Fruit fly (Drosophila melanogaster) whole organism, embryonic: ENCODE results near the gene AhcyL1.

Experiments used
- Ada2b ChIP-seq: fragments of 200-800 bp; sonication (Bioruptor generic); IDR thresholded peaks from 2 replicates; pipeline ENCODE4 v1.3.6; 2022; ENCODE audit warnings: missing biosample characterization, missing genetic modification characterization
- Atf3 ChIP-seq: fragments of 200-800 bp; sonication (Bioruptor generic); optimal IDR thresholded peaks from 3 replicates; lab custom pipeline; 2016; ENCODE audit warnings: missing biosample characterization, missing genetic modification characterization
- Blimp-1 ChIP-seq: fragments of 200-800 bp; sonication (Bioruptor generic); optimal IDR thresholded peaks from 3 replicates; lab custom pipeline; 2018; ENCODE audit warnings: missing biosample characterization, missing genetic modification characterization, mild to moderate bottlenecking, moderate library complexity, missing genetic modification reagents
- CG10431 ChIP-seq: fragments of 200-800 bp; sonication (Bioruptor generic); optimal IDR thresholded peaks from 3 replicates; lab custom pipeline; 2018; ENCODE audit warnings: missing biosample characterization, mild to moderate bottlenecking, missing genetic modification characterization
- CG11560 ChIP-seq: fragments of 200-800 bp; sonication (Bioruptor generic); IDR thresholded peaks from 3 replicates; pipeline ENCODE4 v1.3.6; 2022; ENCODE audit warnings: missing biosample characterization, missing genetic modification characterization
- CG14667 ChIP-seq: fragments of 200-800 bp; sonication (Bioruptor generic); IDR thresholded peaks from 2 replicates; pipeline ENCODE4 v1.3.6; 2022; ENCODE audit warnings: missing biosample characterization, missing genetic modification characterization
- CG14860 ChIP-seq: fragments of 200-800 bp; sonication (Bioruptor generic); IDR thresholded peaks from 3 replicates; pipeline ENCODE4 v1.3.6; 2022; ENCODE audit warnings: missing biosample characterization, missing genetic modification characterization; ENCODE audit not compliant: partially characterized antibody
- CG15011 ChIP-seq: fragments of 200-800 bp; sonication (Bioruptor generic); optimal IDR thresholded peaks from 3 replicates; lab custom pipeline; 2018; ENCODE audit warnings: missing biosample characterization, mild to moderate bottlenecking, missing genetic modification characterization
- CG17568 ChIP-seq: fragments of 200-800 bp; sonication (Bioruptor generic); optimal IDR thresholded peaks from 2 replicates; lab custom pipeline; 2018; ENCODE audit warnings: missing biosample characterization, mild to moderate bottlenecking, missing genetic modification characterization, moderate library complexity
- CG17612 ChIP-seq: fragments of 200-800 bp; sonication (Bioruptor generic); IDR thresholded peaks from 2 replicates; pipeline ENCODE4 v1.3.6; 2022; ENCODE audit warnings: missing biosample characterization, missing genetic modification characterization
- CG17829 ChIP-seq: fragments of 200-800 bp; optimal IDR thresholded peaks from 2 replicates; lab custom pipeline; 2019; ENCODE audit warnings: missing biosample characterization, mild to moderate bottlenecking, missing genetic modification characterization, moderate library complexity
- CG2199 ChIP-seq: fragments of 200-800 bp; sonication (Bioruptor generic); IDR thresholded peaks from 3 replicates; pipeline ENCODE4 v1.3.6; 2022; ENCODE audit warnings: missing biosample characterization, missing genetic modification characterization
- CG32772 ChIP-seq: fragments of 200-800 bp; sonication (Bioruptor generic); IDR thresholded peaks from 2 replicates; pipeline ENCODE4 v1.3.6; 2022; ENCODE audit warnings: missing biosample characterization, missing genetic modification characterization
- CG34376 ChIP-seq: fragments of 200-800 bp; sonication (Bioruptor generic); optimal IDR thresholded peaks from 2 replicates; lab custom pipeline; 2018; ENCODE audit warnings: missing biosample characterization, mild to moderate bottlenecking, missing genetic modification characterization
- CG5180 ChIP-seq: fragments of 200-800 bp; sonication (Bioruptor generic); optimal IDR thresholded peaks from 3 replicates; lab custom pipeline; 2017; ENCODE audit warnings: missing biosample characterization, missing genetic modification characterization, mild to moderate bottlenecking, moderate library complexity, missing genetic modification reagents
- CG5953 ChIP-seq: fragments of 200-800 bp; sonication (Bioruptor generic); IDR thresholded peaks from 2 replicates; pipeline ENCODE4 v1.3.6; 2022; ENCODE audit warnings: missing biosample characterization, missing genetic modification characterization
- CG6791 ChIP-seq: fragments of 200-800 bp; sonication (Bioruptor generic); IDR thresholded peaks from 3 replicates; pipeline ENCODE4 v1.3.6; 2022; ENCODE audit warnings: missing biosample characterization, missing genetic modification characterization; ENCODE audit not compliant: partially characterized antibody
- CG7271 ChIP-seq: fragments of 200-800 bp; sonication (Bioruptor generic); optimal IDR thresholded peaks from 2 replicates; lab custom pipeline; 2018; ENCODE audit warnings: missing biosample characterization, mild to moderate bottlenecking, missing genetic modification characterization, moderate library complexity
- CG7963 ChIP-seq: fragments of 200-800 bp; sonication (Bioruptor generic); IDR thresholded peaks from 3 replicates; pipeline ENCODE4 v1.3.6; 2022; ENCODE audit warnings: missing biosample characterization, missing genetic modification characterization; ENCODE audit not compliant: partially characterized antibody
- CG8281 ChIP-seq: fragments of 200-800 bp; sonication (Bioruptor generic); optimal IDR thresholded peaks from 2 replicates; lab custom pipeline; 2018; ENCODE audit warnings: missing biosample characterization, mild to moderate bottlenecking, missing genetic modification characterization, moderate library complexity
- CG8924 ChIP-seq: fragments of 200-800 bp; optimal IDR thresholded peaks from 3 replicates; lab custom pipeline; 2019; ENCODE audit warnings: missing biosample characterization, mild to moderate bottlenecking, missing genetic modification characterization, moderate library complexity
- CG9876 ChIP-seq: fragments of 200-800 bp; sonication (Bioruptor generic); optimal IDR thresholded peaks from 2 replicates; lab custom pipeline; 2016; ENCODE audit warnings: missing biosample characterization, missing genetic modification characterization
- Fer1 ChIP-seq: fragments of 200-800 bp; sonication (Bioruptor generic); optimal IDR thresholded peaks from 2 replicates; lab custom pipeline; 2017; ENCODE audit warnings: missing biosample characterization, mild to moderate bottlenecking, missing genetic modification characterization
- GATAe ChIP-seq: fragments of 200-800 bp; sonication (Bioruptor generic); conservative IDR thresholded peaks from 2 replicates; pipeline ENCODE4 v1.3.6; 2022; ENCODE audit warnings: missing biosample characterization, missing genetic modification characterization
- HLH3B ChIP-seq: fragments of 200-800 bp; sonication (Bioruptor generic); IDR thresholded peaks from 2 replicates; pipeline ENCODE4 v1.3.6; 2022; ENCODE audit warnings: missing biosample characterization, missing genetic modification characterization
- Lpt ChIP-seq: fragments of >200 bp; optimal IDR thresholded peaks from 2 replicates; lab custom pipeline; 2018; ENCODE audit warnings: missing biosample characterization, missing genetic modification characterization
- Meics ChIP-seq: fragments of 200-800 bp; sonication (Bioruptor generic); optimal IDR thresholded peaks from 2 replicates; lab custom pipeline; 2017; ENCODE audit warnings: missing biosample characterization, mild to moderate bottlenecking, missing genetic modification characterization
- NK7.1 ChIP-seq: fragments of 200-800 bp; sonication (Bioruptor generic); optimal IDR thresholded peaks from 3 replicates; lab custom pipeline; 2016; ENCODE audit warnings: missing biosample characterization, missing genetic modification characterization
- Nf-YB ChIP-seq: fragments of 200-800 bp; sonication (Bioruptor generic); optimal IDR thresholded peaks from 3 replicates; lab custom pipeline; 2019; ENCODE audit warnings: missing biosample characterization, mild to moderate bottlenecking, missing genetic modification characterization, moderate library complexity
- Poxn ChIP-seq: fragments of 200-800 bp; sonication (Bioruptor generic); IDR thresholded peaks from 2 replicates; pipeline ENCODE4 v1.3.6; 2022; ENCODE audit warnings: missing biosample characterization, missing genetic modification characterization
- Rx ChIP-seq: fragments of 200-800 bp; sonication (Bioruptor generic); IDR thresholded peaks from 2 replicates; pipeline ENCODE4 v1.3.6; 2022; ENCODE audit warnings: missing biosample characterization, missing genetic modification characterization
- Vsx1 ChIP-seq: fragments of 200-800 bp; sonication (Bioruptor generic); optimal IDR thresholded peaks from 2 replicates; lab custom pipeline; 2017; ENCODE audit warnings: missing biosample characterization, mild to moderate bottlenecking, missing genetic modification characterization, missing genetic modification reagents
- aop ChIP-seq: fragments of 200-800 bp; sonication (Bioruptor generic); IDR thresholded peaks from 2 replicates; pipeline ENCODE4 v1.3.6; 2022; ENCODE audit warnings: missing biosample characterization, missing genetic modification characterization
- bcd ChIP-seq: fragments of 200-800 bp; sonication (Bioruptor generic); optimal IDR thresholded peaks from 2 replicates; lab custom pipeline; 2017; ENCODE audit warnings: missing biosample characterization, mild to moderate bottlenecking, missing genetic modification characterization
- bowl ChIP-seq: fragments of 200-800 bp; sonication (Bioruptor generic); IDR thresholded peaks from 2 replicates; pipeline ENCODE4 v1.3.6; 2022; ENCODE audit warnings: missing biosample characterization, missing genetic modification characterization
- danr ChIP-seq: fragments of 200-800 bp; sonication (Bioruptor generic); IDR thresholded peaks from 2 replicates; pipeline ENCODE4 v1.3.6; 2022; ENCODE audit warnings: missing biosample characterization, missing genetic modification characterization
- fd64A ChIP-seq: fragments of 200-800 bp; sonication (Bioruptor generic); optimal IDR thresholded peaks from 3 replicates; lab custom pipeline; 2018; ENCODE audit warnings: missing biosample characterization, mild to moderate bottlenecking, missing genetic modification characterization
- fru ChIP-seq: fragments of >200 bp; optimal IDR thresholded peaks from 2 replicates; lab custom pipeline; 2017
- her ChIP-seq: fragments of 200-800 bp; sonication (Bioruptor generic); optimal IDR thresholded peaks from 2 replicates; lab custom pipeline; 2016; ENCODE audit warnings: missing biosample characterization, missing genetic modification characterization
- kah ChIP-seq: fragments of 200-800 bp; sonication (Bioruptor generic); optimal IDR thresholded peaks from 2 replicates; lab custom pipeline; 2018; ENCODE audit warnings: missing biosample characterization, mild to moderate bottlenecking, missing genetic modification characterization
- mld ChIP-seq: fragments of 200-800 bp; sonication (Bioruptor generic); IDR thresholded peaks from 3 replicates; pipeline ENCODE4 v1.3.6; 2022; ENCODE audit warnings: missing biosample characterization, missing genetic modification characterization; ENCODE audit not compliant: partially characterized antibody
- oc ChIP-seq: fragments of 200-800 bp; sonication (Bioruptor generic); optimal IDR thresholded peaks from 2 replicates; lab custom pipeline; 2018; ENCODE audit warnings: missing biosample characterization, mild to moderate bottlenecking, missing genetic modification characterization, moderate library complexity
- pan ChIP-seq, 4 experiments: fragments of >200 bp in 3 of 4; fragments of 200-800 bp in 1 of 4; sonication (Bioruptor generic) in 1 of 4; optimal IDR thresholded peaks in 3 of 4; IDR thresholded peaks in 1 of 4; 2 replicates each; pipeline versions ENCODE4 v1.3.6 to Lab custom; 2017 to 2022; ENCODE audit warnings: missing biosample characterization in 2 of 4, missing genetic modification characterization in 2 of 4, mixed read lengths in 1 of 4
- psq ChIP-seq: fragments of 200-800 bp; sonication (Bioruptor generic); optimal IDR thresholded peaks from 2 replicates; lab custom pipeline; 2017; ENCODE audit warnings: missing biosample characterization, missing genetic modification characterization
- rib ChIP-seq: fragments of 200-800 bp; sonication (Bioruptor generic); IDR thresholded peaks from 2 replicates; pipeline ENCODE4 v1.3.6; 2022; ENCODE audit warnings: missing biosample characterization, missing genetic modification characterization
- sisA ChIP-seq: fragments of 200-800 bp; sonication (Bioruptor generic); IDR thresholded peaks from 2 replicates; pipeline ENCODE4 v1.3.6; 2022; ENCODE audit warnings: missing biosample characterization, missing genetic modification characterization
- slbo ChIP-seq: fragments of 200-800 bp; sonication (Bioruptor generic); IDR thresholded peaks from 2 replicates; pipeline ENCODE4 v1.3.6; 2022; ENCODE audit warnings: missing biosample characterization, missing genetic modification characterization
- sob ChIP-seq: fragments of 200-800 bp; sonication (Bioruptor generic); IDR thresholded peaks from 2 replicates; pipeline ENCODE4 v1.3.6; 2022; ENCODE audit warnings: missing biosample characterization, missing genetic modification characterization
- tio ChIP-seq: fragments of 200-800 bp; sonication (Bioruptor generic); optimal IDR thresholded peaks from 2 replicates; lab custom pipeline; 2017; ENCODE audit warnings: missing biosample characterization, missing genetic modification characterization, inconsistent platforms
- unpg ChIP-seq: fragments of 200-800 bp; sonication (Bioruptor generic); optimal IDR thresholded peaks from 3 replicates; lab custom pipeline; 2018; ENCODE audit warnings: missing biosample characterization, mild to moderate bottlenecking, missing genetic modification characterization, moderate library complexity

The AhcyL1 gene

DNA sequence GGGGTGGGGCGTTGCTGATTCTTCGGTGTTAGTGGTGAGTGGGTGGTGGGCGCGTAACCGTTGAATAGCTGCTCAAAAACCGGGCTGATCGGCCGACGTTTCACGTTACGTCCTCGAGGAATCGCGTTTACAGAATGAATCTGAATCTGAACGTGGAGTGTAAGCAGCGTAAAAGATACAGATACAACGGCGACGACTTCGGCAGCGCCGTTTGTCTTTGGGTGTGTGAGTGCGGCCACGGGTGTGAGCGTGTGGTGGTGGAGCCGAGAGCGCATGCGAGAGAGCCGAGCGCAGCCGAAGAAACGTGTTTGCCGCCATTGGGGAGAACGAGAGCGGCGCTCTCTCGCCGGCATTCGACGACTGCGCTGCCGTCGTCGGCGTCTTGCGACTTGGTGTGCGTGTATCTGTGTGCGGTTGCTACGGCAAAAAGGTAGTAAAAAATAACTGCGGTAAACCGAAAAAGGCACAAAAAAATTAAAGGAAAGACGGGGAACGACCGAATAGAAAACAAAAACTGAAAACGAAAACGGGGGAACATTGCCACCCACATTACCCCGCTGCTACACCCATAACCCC is 48.9 kb upstream of the AhcyL1 start (continued):
- peak; percentile 53; the same call in 1 of the 2 replicates for TF ChIP-seq sob (GFP tag; lab: Robert Waterston, UW)
- TF ChIP-seq oc (tag; lab: Kevin White, UChicago) = peak; percentile 7
- peak; percentile 53 for TF ChIP-seq CG8924 (tag; lab: Kevin White, UChicago)
- TF ChIP-seq CG7271 (tag; lab: Kevin White, UChicago) = no peak
- peak; percentile 31 for TF ChIP-seq her (GFP tag; lab: Kevin White, UChicago)
- no peak for TF ChIP-seq aop (GFP tag; lab: Robert Waterston, UW)
- no peak for TF ChIP-seq Rx (GFP tag; lab: Robert Waterston, UW)
- peak; percentile 77 for TF ChIP-seq Fer1
- TF ChIP-seq GATAe (GFP tag; lab: Robert Waterston, UW) = no peak
- no peak; the same call in 1 of the 2 replicates for TF ChIP-seq HLH3B (GFP tag; lab: Robert Waterston, UW)
- TF ChIP-seq mld (GFP tag; lab: Robert Waterston, UW) = 0 out of 3 replicates have a peak, but pooled peaks have one; percentile 20
- no peak for TF ChIP-seq danr
- no peak for TF ChIP-seq CG32772 (GFP tag; lab: Robert Waterston, UW)
- peak; percentile 38 for TF ChIP-seq CG17829 (tag; lab: Kevin White, UChicago)
- no peak for TF ChIP-seq Blimp-1 (GFP tag; lab: Kevin White, UChicago)
- TF ChIP-seq Nf-YB (GFP tag; lab: Kevin White, UChicago) = peak; percentile 8
- TF ChIP-seq fru (lab: Kevin White, UChicago) = no peak
- no peak for TF ChIP-seq fd64A (GFP tag; lab: Kevin White, UChicago)
- no peak for TF ChIP-seq CG11560
- TF ChIP-seq CG34376 (GFP tag; lab: Kevin White, UChicago) = peak; percentile 87
- TF ChIP-seq Poxn = no peak
- TF ChIP-seq CG9876 = no peak
- no peak for TF ChIP-seq CG5180
- TF ChIP-seq Ada2b (GFP tag; lab: Robert Waterston, UW) = no peak
- TF ChIP-seq Lpt = no peak
- no peak for TF ChIP-seq CG10431 (GFP tag; lab: Kevin White, UChicago)
- no peak for TF ChIP-seq rib (GFP tag; lab: Robert Waterston, UW)
- TF ChIP-seq bowl = peak; percentile 36; the same call in 1 of the 2 replicates
- TF ChIP-seq CG6791 = peak; percentile 58; the same call in 1 of the 3 replicates
- TF ChIP-seq NK7.1 = no peak
- no peak for TF ChIP-seq CG14667 (GFP tag; lab: Robert Waterston, UW)
- no peak for TF ChIP-seq pan (optimal IDR thresholded peaks at IDR 0.05; lab: Kevin White, UChicago)
- peak in 1 of 2 experiments; percentile 38 for TF ChIP-seq pan (GFP tag; optimal IDR thresholded peaks at IDR 0.05 in 1 of 2, IDR thresholded peaks at IDR 0.05 in 1 of 2)
- no peak for TF ChIP-seq CG5953 (GFP tag; lab: Robert Waterston, UW)
- no peak for TF ChIP-seq Atf3 (GFP tag; lab: Kevin White, UChicago)
- no peak for TF ChIP-seq CG8281 (tag; lab: Kevin White, UChicago)
- TF ChIP-seq slbo (GFP tag; lab: Robert Waterston, UW) = peak; percentile 8; the same call in 1 of the 2 replicates
- TF ChIP-seq bcd (GFP tag; lab: Kevin White, UChicago) = no peak
- no peak for TF ChIP-seq CG15011 (GFP tag; lab: Kevin White, UChicago)
- peak; percentile 65 for TF ChIP-seq Vsx1
- TF ChIP-seq Meics (GFP tag; lab: Kevin White, UChicago) = no peak
- TF ChIP-seq CG14860 (GFP tag; lab: Robert Waterston, UW) = no peak
- TF ChIP-seq CG2199 = no peak
- no peak for TF ChIP-seq CG7963
- TF ChIP-seq CG17568 (GFP tag; lab: Kevin White, UChicago) = no peak
- no peak for TF ChIP-seq sisA (GFP tag; lab: Robert Waterston, UW)
- peak; percentile 23 for TF ChIP-seq kah (GFP tag; lab: Kevin White, UChicago)
- no peak for TF ChIP-seq CG17612 (GFP tag; lab: Robert Waterston, UW)
- no peak for TF ChIP-seq tio (GFP tag; lab: Kevin White, UChicago)
- peak; percentile 15 for TF ChIP-seq unpg (GFP tag; lab: Kevin White, UChicago)
- no peak for TF ChIP-seq psq (GFP tag; lab: Kevin White, UChicago)
